Worm (Caenorhabditis elegans) whole organism, L1 larva: Measurements from ENCODE around the gene rnh-1.1.

Experiments
- C16A3.4 ChIP-seq: fragments of 150-350 bp; optimal IDR thresholded peaks from 2 replicates; lab custom pipeline; 2014; ENCODE audit warnings: missing biosample characterization, missing genetic modification characterization
- C34B4.2 ChIP-seq: sonication (generic microtip); optimal IDR thresholded peaks from 2 replicates; lab custom pipeline; 2017; ENCODE audit warnings: mild to moderate bottlenecking, missing genetic modification characterization, missing compliant biosample characterization
- F16B12.6 ChIP-seq: fragments of 150-350 bp; optimal IDR thresholded peaks from 2 replicates; lab custom pipeline; 2014; ENCODE audit warnings: missing biosample characterization, missing genetic modification characterization
- blmp-1 ChIP-seq: fragments of 150-350 bp; optimal IDR thresholded peaks from 2 replicates; lab custom pipeline; 2014; ENCODE audit warnings: missing biosample characterization, missing genetic modification characterization
- dpl-1 ChIP-seq, 3 experiments: fragments of 150-350 bp in 2 of 3; sonication (generic microtip) in 1 of 3; optimal IDR thresholded peaks; 2 replicates each; lab custom pipeline; 2014 to 2017; ENCODE audit warnings: missing biosample characterization in 3 of 3, missing genetic modification characterization in 3 of 3, missing genetic modification reagents in 3 of 3
- dsc-1 ChIP-seq: sonication (generic microtip); optimal IDR thresholded peaks from 2 replicates; lab custom pipeline; 2016; ENCODE audit warnings: mild to moderate bottlenecking, missing genetic modification characterization, missing compliant biosample characterization
- egl-13 ChIP-seq: sonication (generic microtip); optimal IDR thresholded peaks from 2 replicates; lab custom pipeline; 2016; ENCODE audit warnings: missing genotype, missing genetic modification reagents, missing genetic modification characterization, missing compliant biosample characterization
- elt-2 ChIP-seq: sonication (generic microtip); optimal IDR thresholded peaks from 2 replicates; lab custom pipeline; 2016; ENCODE audit warnings: missing genetic modification characterization, mild to moderate bottlenecking, inconsistent platforms, missing compliant biosample characterization, missing genetic modification reagents
- fkh-10 ChIP-seq: sonication (generic microtip); optimal IDR thresholded peaks from 2 replicates; lab custom pipeline; 2017; ENCODE audit warnings: missing biosample characterization, missing genetic modification reagents, missing genetic modification characterization
- fkh-8 ChIP-seq: sonication (generic microtip); optimal IDR thresholded peaks from 2 replicates; lab custom pipeline; 2016; ENCODE audit warnings: mild to moderate bottlenecking, missing genetic modification characterization, missing compliant biosample characterization
- grh-1 ChIP-seq: fragments of 200-800 bp; sonication (Bioruptor generic); IDR thresholded peaks from 2 replicates; pipeline ENCODE4 v1.3.6; 2022; ENCODE audit warnings: missing genetic modification reagents, missing genetic modification characterization, missing compliant biosample characterization
- hpl-2 ChIP-seq: fragments of 150-350 bp; optimal IDR thresholded peaks from 2 replicates; lab custom pipeline; 2014; ENCODE audit warnings: missing biosample characterization, missing genetic modification reagents, missing genetic modification characterization
- irx-1 ChIP-seq: sonication (generic microtip); optimal IDR thresholded peaks from 2 replicates; lab custom pipeline; 2016; ENCODE audit warnings: missing genetic modification characterization, missing compliant biosample characterization
- isw-1 ChIP-seq: fragments of 200-800 bp; sonication (Bioruptor generic); IDR thresholded peaks from 2 replicates; pipeline ENCODE4 v1.3.6; 2022; ENCODE audit warnings: missing genetic modification characterization, missing compliant biosample characterization
- jun-1 ChIP-seq: fragments of 150-350 bp; optimal IDR thresholded peaks from 2 replicates; lab custom pipeline; 2014; ENCODE audit warnings: missing biosample characterization, missing genetic modification reagents, missing genetic modification characterization
- lin-13 ChIP-seq: fragments of 150-350 bp; optimal IDR thresholded peaks from 2 replicates; lab custom pipeline; 2014; ENCODE audit warnings: missing biosample characterization, missing genetic modification reagents, missing genetic modification characterization
- lin-15B ChIP-seq: fragments of 150-350 bp; sonication (generic microtip); optimal IDR thresholded peaks from 3 replicates; lab custom pipeline; 2014; ENCODE audit warnings: missing biosample characterization, missing genetic modification characterization
- lin-35 ChIP-seq, 2 experiments: fragments of 150-350 bp; optimal IDR thresholded peaks; 2 replicates each; lab custom pipeline; 2014; ENCODE audit warnings: missing biosample characterization in 2 of 2, missing genetic modification characterization in 2 of 2, missing genetic modification reagents in 2 of 2
- lir-3 ChIP-seq: sonication (generic microtip); optimal IDR thresholded peaks from 2 replicates; lab custom pipeline; 2016; ENCODE audit warnings: mild to moderate bottlenecking, missing genetic modification characterization, moderate library complexity, missing compliant biosample characterization; ENCODE audit not compliant: poor library complexity
- lsy-2 ChIP-seq, 2 experiments: fragments of 150-350 bp; optimal IDR thresholded peaks; 2 replicates each; lab custom pipeline; 2014; ENCODE audit warnings: missing biosample characterization in 2 of 2, missing genetic modification characterization in 2 of 2
- mdl-1 ChIP-seq, 2 experiments: fragments of 150-350 bp; optimal IDR thresholded peaks; 2 replicates each; lab custom pipeline; 2014 to 2017; ENCODE audit warnings: missing biosample characterization in 2 of 2, missing genetic modification characterization in 2 of 2, inconsistent platforms in 1 of 2
- mef-2 ChIP-seq: fragments of 150-350 bp; optimal IDR thresholded peaks from 2 replicates; lab custom pipeline; 2014; ENCODE audit warnings: missing biosample characterization, missing genetic modification characterization
- nhr-11 ChIP-seq: fragments of 150-350 bp; optimal IDR thresholded peaks from 2 replicates; lab custom pipeline; 2014; ENCODE audit warnings: missing biosample characterization, missing genetic modification characterization
- nhr-20 ChIP-seq: sonication (generic microtip); optimal IDR thresholded peaks from 2 replicates; lab custom pipeline; 2016; ENCODE audit warnings: mild to moderate bottlenecking, missing genetic modification characterization, missing compliant biosample characterization
- nhr-28 ChIP-seq: fragments of 150-350 bp; optimal IDR thresholded peaks from 2 replicates; lab custom pipeline; 2014; ENCODE audit warnings: missing biosample characterization, missing genetic modification characterization
- nhr-47 ChIP-seq: sonication (generic microtip); optimal IDR thresholded peaks from 2 replicates; lab custom pipeline; 2016; ENCODE audit warnings: mild to moderate bottlenecking, missing genetic modification characterization, moderate library complexity, missing compliant biosample characterization
- nhr-76 ChIP-seq: sonication (generic microtip); optimal IDR thresholded peaks from 2 replicates; lab custom pipeline; 2017; ENCODE audit warnings: missing biosample characterization, missing genetic modification characterization
- nhr-77 ChIP-seq: fragments of 150-350 bp; optimal IDR thresholded peaks from 2 replicates; lab custom pipeline; 2014; ENCODE audit warnings: missing biosample characterization, missing genetic modification characterization
- nhr-85 ChIP-seq: sonication (generic microtip); peaks from one replicate; lab custom pipeline; 2016; ENCODE audit warnings: missing genetic modification characterization, inconsistent platforms, missing compliant biosample characterization
- nhr-90 ChIP-seq: sonication (generic microtip); optimal IDR thresholded peaks from 2 replicates; lab custom pipeline; 2016; ENCODE audit warnings: mild to moderate bottlenecking, missing genetic modification characterization, missing compliant biosample characterization; ENCODE audit not compliant: poor library complexity
- pag-3 ChIP-seq: sonication (generic microtip); optimal IDR thresholded peaks from 2 replicates; lab custom pipeline; 2017; ENCODE audit warnings: missing genetic modification characterization, mild to moderate bottlenecking, missing compliant biosample characterization, antibody characterized with exemption, borderline replicate concordance; ENCODE audit not compliant: insufficient read depth
- pax-3 ChIP-seq: fragments of 200-800 bp; sonication (Bioruptor generic); optimal IDR thresholded peaks from 2 replicates; lab custom pipeline; 2018; ENCODE audit warnings: mild to moderate bottlenecking, missing genetic modification characterization, moderate library complexity, missing compliant biosample characterization
- rnt-1 ChIP-seq: sonication (generic microtip); optimal IDR thresholded peaks from 2 replicates; lab custom pipeline; 2016; ENCODE audit warnings: mild to moderate bottlenecking, missing genetic modification characterization, moderate library complexity, missing compliant biosample characterization
- skn-1 ChIP-seq: fragments of 150-350 bp; optimal IDR thresholded peaks from 2 replicates; lab custom pipeline; 2014; ENCODE audit warnings: missing biosample characterization, missing genetic modification characterization
- snpc-4 ChIP-seq: fragments of 150-350 bp; optimal IDR thresholded peaks from 2 replicates; lab custom pipeline; 2014; ENCODE audit warnings: missing biosample characterization, missing genetic modification characterization
- snu-23 ChIP-seq: sonication (generic microtip); optimal IDR thresholded peaks from 2 replicates; lab custom pipeline; 2016; ENCODE audit warnings: missing genetic modification characterization, missing compliant biosample characterization
- sox-4 ChIP-seq: sonication (generic microtip); optimal IDR thresholded peaks from 2 replicates; lab custom pipeline; 2016; ENCODE audit warnings: missing genetic modification characterization, missing compliant biosample characterization
- sptf-1 ChIP-seq: fragments of 150-350 bp; optimal IDR thresholded peaks from 2 replicates; lab custom pipeline; 2014; ENCODE audit warnings: missing biosample characterization, missing genetic modification characterization
- swsn-7 ChIP-seq: sonication (generic microtip); optimal IDR thresholded peaks from 2 replicates; lab custom pipeline; 2016; ENCODE audit warnings: missing genetic modification characterization, missing compliant biosample characterization
- tbx-2 ChIP-seq: sonication (generic microtip); optimal IDR thresholded peaks from 2 replicates; lab custom pipeline; 2016; ENCODE audit warnings: missing genetic modification characterization, missing compliant biosample characterization
- unc-130 ChIP-seq: fragments of 150-350 bp; optimal IDR thresholded peaks from 2 replicates; lab custom pipeline; 2017; ENCODE audit warnings: missing biosample characterization, missing genetic modification characterization, inconsistent platforms
- unc-30 ChIP-seq: sonication (generic microtip); optimal IDR thresholded peaks from 2 replicates; lab custom pipeline; 2017; ENCODE audit warnings: missing biosample characterization, missing genetic modification characterization
- unc-62 ChIP-seq: fragments of 150-350 bp; optimal IDR thresholded peaks from 2 replicates; lab custom pipeline; 2014; ENCODE audit warnings: missing biosample characterization, missing genetic modification reagents, missing genetic modification characterization
- vab-15 ChIP-seq: sonication (generic microtip); optimal IDR thresholded peaks from 2 replicates; lab custom pipeline; 2017; ENCODE audit warnings: missing genotype, mild to moderate bottlenecking, missing genetic modification characterization, missing compliant biosample characterization
- xbp-1 ChIP-seq: sonication (generic microtip); optimal IDR thresholded peaks from 2 replicates; lab custom pipeline; 2016; ENCODE audit warnings: missing genetic modification characterization, missing compliant biosample characterization
- zag-1 ChIP-seq: fragments of 150-350 bp; optimal IDR thresholded peaks from 2 replicates; lab custom pipeline; 2014; ENCODE audit warnings: missing biosample characterization, missing genetic modification characterization
- zip-4 ChIP-seq: fragments of 200-800 bp; sonication (Bioruptor generic); optimal IDR thresholded peaks from 2 replicates; lab custom pipeline; 2018; ENCODE audit warnings: mild to moderate bottlenecking, missing genetic modification characterization, moderate library complexity, missing compliant biosample characterization
- ztf-4 ChIP-seq: fragments of 150-350 bp; optimal IDR thresholded peaks from 2 replicates; lab custom pipeline; 2014; ENCODE audit warnings: missing biosample characterization, missing genetic modification characterization

The rnh-1.1 gene

ce11 chrII:7525458-7525857 lies at the start of gene rnh-1.1, which contains the start of gene ZK1290.7:
Gene rnh-1.1, plus strand, starts transcription at chrII:7525738.
Gene ZK1290.7, minus strand, starts transcription at chrII:7525558.
- TF ChIP-seq lir-3 (tag; lab: Kevin White, UChicago) (no peak), jun-1 (no peak), nhr-90 (tag; lab: Kevin White, UChicago) (no peak), unc-62 (GFP tag; lab: Kevin White, UChicago) (no peak), swsn-7 (tag; lab: Kevin White, UChicago) (no peak), dsc-1 (tag; lab: Kevin White, UChicago) (no peak), elt-2 (no peak)

ce11 chrII:7478487-7479234 lies 46.9 kb upstream of the rnh-1.1 start, which contains the start of the genes aka-1 and ubc-6:
Gene aka-1, minus strand, starts transcription at chrII:7478537.
Gene ubc-6, plus strand, starts transcription at chrII:7479187.
- TF ChIP-seq unc-30 (tag; lab: Kevin White, UChicago) (no peak), elt-2 (peak; percentile 57), ztf-4 (tag; lab: Kevin White, UChicago) (peak; percentile 8), pag-3 (tag; lab: Kevin White, UChicago) (no peak), C34B4.2 (no peak), dpl-1 (GFP tag; optimal IDR thresholded peaks at IDR 0.05; lab: Kevin White, UChicago) (peak; percentile 56 to 71 (median 67)), dsc-1 (tag; lab: Kevin White, UChicago) (peak; percentile 66), nhr-47 (tag; lab: Kevin White, UChicago) (peak; percentile 92), snpc-4 (peak; percentile 42), zip-4 (GFP tag; lab: Kevin White, UChicago) (peak; percentile 50), swsn-7 (tag; lab: Kevin White, UChicago) (peak; percentile 79), egl-13 (tag; lab: Kevin White, UChicago) (peak; percentile 68), nhr-20 (tag; lab: Kevin White, UChicago) (peak; percentile 88), mef-2 (no peak), nhr-11 (peak; percentile 17), rnt-1 (tag; lab: Kevin White, UChicago) (peak; percentile 83), tbx-2 (tag; lab: Kevin White, UChicago) (peak; percentile 86), hpl-2 (GFP tag; lab: Kevin White, UChicago) (no peak), zag-1 (no peak), lin-35 (GFP tag; optimal IDR thresholded peaks at IDR 0.05; lab: Kevin White, UChicago) (peak; percentile 70 to 84), C16A3.4 (tag; lab: Kevin White, UChicago) (peak; percentile 78), F16B12.6 (tag; lab: Kevin White, UChicago) (peak; percentile 93), mdl-1 (tag; optimal IDR thresholded peaks at IDR 0.05; lab: Kevin White, UChicago) (peak in 1 of 2 experiments; percentile 36), nhr-77 (tag; lab: Kevin White, UChicago) (peak; percentile 82), sox-4 (tag; lab: Kevin White, UChicago) (peak; percentile 57), blmp-1 (tag; lab: Kevin White, UChicago) (peak; percentile 49), lin-15B (peak; percentile 61), skn-1 (tag; lab: Kevin White, UChicago) (peak; percentile 48), lin-13 (GFP tag; lab: Kevin White, UChicago) (peak; percentile 54), fkh-10 (GFP tag; lab: Kevin White, UChicago) (peak; percentile 58), snu-23 (GFP tag; lab: Kevin White, UChicago) (peak; percentile 89), nhr-85 (tag; lab: Kevin White, UChicago) (peak; percentile 93), pax-3 (tag; lab: Kevin White, UChicago) (peak; percentile 79), lir-3 (tag; lab: Kevin White, UChicago) (peak; percentile 71), irx-1 (tag; lab: Kevin White, UChicago) (peak; percentile 31), nhr-76 (tag; lab: Kevin White, UChicago) (peak; percentile 30), xbp-1 (tag; lab: Kevin White, UChicago) (peak; percentile 81), nhr-90 (tag; lab: Kevin White, UChicago) (peak; percentile 91), fkh-8 (tag; lab: Kevin White, UChicago) (peak; percentile 78), lsy-2 (tag; optimal IDR thresholded peaks at IDR 0.05; lab: Kevin White, UChicago) (peak; percentile 80 to 84), vab-15 (tag; lab: Kevin White, UChicago) (no peak), jun-1 (peak; percentile 78), unc-130 (peak; percentile 33), isw-1 (GFP tag; lab: Robert Waterston, UW) (peak; percentile 84), sptf-1 (tag; lab: Kevin White, UChicago) (no peak), nhr-28 (tag; lab: Kevin White, UChicago) (no peak), grh-1 (GFP tag; lab: Robert Waterston, UW) (peak; percentile 90)
